Worm (Caenorhabditis elegans) whole organism, L4 larva: Measurements from ENCODE around the gene cex-1.

Experiments
- F10B5.3 ChIP-seq: sonication (generic microtip); optimal IDR thresholded peaks from 2 replicates; lab custom pipeline; 2016; ENCODE audit warnings: mild to moderate bottlenecking, missing genetic modification characterization, missing compliant biosample characterization
- F49E8.2 ChIP-seq: sonication (generic microtip); optimal IDR thresholded peaks from 2 replicates; lab custom pipeline; 2016; ENCODE audit warnings: missing compliant biosample characterization, mild to moderate bottlenecking, missing genetic modification characterization, borderline replicate concordance
- T20F7.1 ChIP-seq: fragments of 200-800 bp; sonication (Bioruptor generic); optimal IDR thresholded peaks from 2 replicates; lab custom pipeline; 2018; ENCODE audit warnings: mild to moderate bottlenecking, missing genetic modification characterization, missing compliant biosample characterization
- T26A8.4 ChIP-seq: fragments of 200-800 bp; sonication (Bioruptor generic); IDR thresholded peaks from 2 replicates; pipeline ENCODE4 v1.3.6; 2022; ENCODE audit warnings: missing genetic modification characterization, missing compliant biosample characterization
- Y48G9A.11 ChIP-seq: fragments of 200-800 bp; sonication (Bioruptor generic); IDR thresholded peaks from 2 replicates; pipeline ENCODE4 v1.3.6; 2022; ENCODE audit warnings: missing genetic modification reagents, missing genetic modification characterization, missing compliant biosample characterization
- ZK546.5 ChIP-seq, 2 experiments: sonication (generic microtip); optimal IDR thresholded peaks; 2 replicates each; lab custom pipeline; 2017; ENCODE audit warnings: missing biosample characterization in 2 of 2, missing genetic modification characterization in 2 of 2
- aha-1 ChIP-seq: fragments of 150-350 bp; peaks from one replicate; lab custom pipeline; 2014; ENCODE audit warnings: missing biosample characterization, missing genetic modification characterization
- ama-1 ChIP-seq: fragments of 150-350 bp; optimal IDR thresholded peaks from 2 replicates; lab custom pipeline; 2014; ENCODE audit warnings: inconsistent platforms, mixed read lengths
- arid-1 ChIP-seq: fragments of 200-800 bp; sonication (Bioruptor generic); conservative IDR thresholded peaks from 2 replicates; pipeline ENCODE4 v1.3.6; 2022; ENCODE audit warnings: missing genetic modification reagents, missing genetic modification characterization, missing compliant biosample characterization
- ceh-20 ChIP-seq: fragments of 200-800 bp; sonication (Bioruptor generic); IDR thresholded peaks from 2 replicates; pipeline ENCODE4 v1.3.6; 2022; ENCODE audit warnings: missing genetic modification reagents, missing genetic modification characterization, missing compliant biosample characterization
- ceh-62 ChIP-seq: sonication (generic microtip); optimal IDR thresholded peaks from 2 replicates; lab custom pipeline; 2017; ENCODE audit warnings: missing biosample characterization, missing genetic modification characterization
- ctbp-1 ChIP-seq: fragments of 200-800 bp; sonication (Bioruptor generic); IDR thresholded peaks from 2 replicates; pipeline ENCODE4 v1.3.6; 2022; ENCODE audit warnings: missing genetic modification reagents, missing genetic modification characterization, missing compliant biosample characterization
- dmd-8 ChIP-seq: fragments of 200-800 bp; sonication (Bioruptor generic); IDR thresholded peaks from 2 replicates; pipeline ENCODE4 v1.3.6; 2022; ENCODE audit warnings: missing genetic modification characterization, missing compliant biosample characterization
- dmd-9 ChIP-seq: fragments of 200-800 bp; sonication (Bioruptor generic); IDR thresholded peaks from 2 replicates; pipeline ENCODE4 v1.3.6; 2022; ENCODE audit warnings: missing genetic modification reagents, missing genetic modification characterization, missing compliant biosample characterization
- dpl-1 ChIP-seq: fragments of 150-350 bp; optimal IDR thresholded peaks from 2 replicates; lab custom pipeline; 2014; ENCODE audit warnings: missing biosample characterization, missing genetic modification reagents, missing genetic modification characterization
- dve-1 ChIP-seq: sonication (generic microtip); optimal IDR thresholded peaks from 2 replicates; lab custom pipeline; 2017; ENCODE audit warnings: antibody characterized with exemption, mild to moderate bottlenecking, missing genetic modification characterization, missing compliant biosample characterization; ENCODE audit not compliant: insufficient read depth
- egl-27 ChIP-seq: sonication (generic microtip); optimal IDR thresholded peaks from 3 replicates; lab custom pipeline; 2017; ENCODE audit warnings: missing biosample characterization, missing genetic modification reagents, missing genetic modification characterization
- fkh-10 ChIP-seq: fragments of 150-350 bp; optimal IDR thresholded peaks from 2 replicates; lab custom pipeline; 2014; ENCODE audit warnings: missing biosample characterization, missing genetic modification reagents, missing genetic modification characterization
- gei-8 ChIP-seq: fragments of 200-800 bp; sonication (Bioruptor generic); optimal IDR thresholded peaks from 2 replicates; lab custom pipeline; 2018; ENCODE audit warnings: mild to moderate bottlenecking, missing genetic modification characterization, missing compliant biosample characterization
- lin-13 ChIP-seq: fragments of 150-350 bp; optimal IDR thresholded peaks from 2 replicates; lab custom pipeline; 2014; ENCODE audit warnings: missing biosample characterization, missing genetic modification reagents, missing genetic modification characterization
- lin-38 ChIP-seq: fragments of 200-800 bp; sonication (Bioruptor generic); IDR thresholded peaks from 2 replicates; pipeline ENCODE4 v1.3.6; 2022; ENCODE audit warnings: missing genetic modification reagents, missing genetic modification characterization, missing compliant biosample characterization
- lir-3 ChIP-seq: sonication (generic microtip); optimal IDR thresholded peaks from 2 replicates; lab custom pipeline; 2016; ENCODE audit warnings: mild to moderate bottlenecking, missing genetic modification characterization, missing compliant biosample characterization
- lsy-2 ChIP-seq, 2 experiments: fragments of 150-350 bp in 1 of 2; sonication (generic microtip) in 1 of 2; optimal IDR thresholded peaks; 2 replicates each; lab custom pipeline; 2014 to 2017; ENCODE audit warnings: missing biosample characterization in 2 of 2, missing genetic modification characterization in 2 of 2
- mdl-1 ChIP-seq, 2 experiments: fragments of 150-350 bp in 1 of 2; sonication (generic microtip) in 1 of 2; optimal IDR thresholded peaks; 2 replicates each; lab custom pipeline; 2014 to 2017; ENCODE audit warnings: missing biosample characterization in 2 of 2, missing genetic modification characterization in 2 of 2
- mxl-2 ChIP-seq: fragments of 200-800 bp; sonication (Bioruptor generic); conservative IDR thresholded peaks from 2 replicates; pipeline ENCODE4 v1.3.6; 2022; ENCODE audit warnings: missing genetic modification reagents, missing genetic modification characterization, missing compliant biosample characterization
- nhr-111 ChIP-seq: fragments of 200-800 bp; sonication (Bioruptor generic); optimal IDR thresholded peaks from 2 replicates; lab custom pipeline; 2018; ENCODE audit warnings: mild to moderate bottlenecking, missing genetic modification characterization, missing compliant biosample characterization
- nhr-25 ChIP-seq: sonication (generic microtip); optimal IDR thresholded peaks from 2 replicates; lab custom pipeline; 2017; ENCODE audit warnings: missing genetic modification characterization, mild to moderate bottlenecking, missing compliant biosample characterization, antibody characterized with exemption, moderate library complexity, borderline replicate concordance; ENCODE audit not compliant: insufficient read depth
- nhr-28 ChIP-seq: fragments of 150-350 bp; optimal IDR thresholded peaks from 2 replicates; lab custom pipeline; 2014; ENCODE audit warnings: missing biosample characterization, missing genetic modification characterization
- pha-4 ChIP-seq, 2 experiments: fragments of 150-350 bp in 1 of 2; fragments of 200-800 bp in 1 of 2; sonication (Bioruptor generic) in 1 of 2; IDR thresholded peaks in 1 of 2; optimal IDR thresholded peaks in 1 of 2; 2 replicates each; pipeline versions ENCODE4 v1.3.6 to Lab custom; 2014 to 2022; ENCODE audit warnings: missing genetic modification characterization in 2 of 2, missing genetic modification reagents in 2 of 2, missing biosample characterization in 1 of 2, missing compliant biosample characterization in 1 of 2
- saeg-2 ChIP-seq: fragments of 200-800 bp; sonication (Bioruptor generic); IDR thresholded peaks from 2 replicates; pipeline ENCODE4 v1.3.6; 2022; ENCODE audit warnings: missing genetic modification reagents, missing genetic modification characterization, missing compliant biosample characterization
- set-16 ChIP-seq: fragments of 200-800 bp; sonication (Bioruptor generic); IDR thresholded peaks from 2 replicates; pipeline ENCODE4 v1.3.6; 2022; ENCODE audit warnings: missing genetic modification reagents, missing genetic modification characterization, missing compliant biosample characterization
- skn-1 ChIP-seq: fragments of 150-350 bp; optimal IDR thresholded peaks from 2 replicates; lab custom pipeline; 2014; ENCODE audit warnings: missing biosample characterization, missing genetic modification characterization
- spr-3 ChIP-seq: fragments of 200-800 bp; sonication (Bioruptor generic); optimal IDR thresholded peaks from 2 replicates; lab custom pipeline; 2018; ENCODE audit warnings: mild to moderate bottlenecking, missing genetic modification characterization, missing compliant biosample characterization
- tag-97 ChIP-seq: fragments of 200-800 bp; sonication (Bioruptor generic); IDR thresholded peaks from 2 replicates; pipeline ENCODE4 v1.3.6; 2022; ENCODE audit warnings: missing genetic modification characterization, missing compliant biosample characterization
- unc-130 ChIP-seq: sonication (generic microtip); optimal IDR thresholded peaks from 2 replicates; lab custom pipeline; 2016; ENCODE audit warnings: missing genetic modification reagents, missing genetic modification characterization, missing compliant biosample characterization
- unc-62 ChIP-seq, 3 experiments: fragments of 150-350 bp in 1 of 3; sonication (generic microtip); optimal IDR thresholded peaks in 2 of 3; peaks in 1 of 3; 1 replicate in 1 of 3; 2 replicates in 2 of 3; lab custom pipeline; 2014 to 2017; ENCODE audit warnings: missing biosample characterization in 3 of 3, missing genetic modification characterization in 3 of 3, missing genetic modification reagents in 3 of 3, missing genotype in 1 of 3
- zag-1 ChIP-seq: fragments of 150-350 bp; optimal IDR thresholded peaks from 2 replicates; lab custom pipeline; 2014; ENCODE audit warnings: missing biosample characterization, missing genetic modification characterization

cex-1 gene

ce11 chrII:5417905-5418304, 29.6 kb upstream of the cex-1 start:
- no peak for TF ChIP-seq skn-1
- TF ChIP-seq T26A8.4 (GFP tag; lab: Robert Waterston, UW): no peak
- TF ChIP-seq ceh-20 (GFP tag; lab: Robert Waterston, UW): no peak
- no peak for TF ChIP-seq egl-27 (tag; lab: Kevin White, UChicago)
- no peak for TF ChIP-seq unc-130 (GFP tag; lab: Kevin White, UChicago)
- TF ChIP-seq lin-13 (GFP tag; lab: Kevin White, UChicago): no peak
- TF ChIP-seq gei-8 (GFP tag; lab: Kevin White, UChicago): no peak
- no peak for TF ChIP-seq lir-3 (tag; lab: Kevin White, UChicago)
- no peak for TF ChIP-seq ctbp-1
- no peak for TF ChIP-seq ZK546.5 (tag; optimal IDR thresholded peaks at IDR 0.05; lab: Kevin White, UChicago)
- no peak for TF ChIP-seq saeg-2 (GFP tag; lab: Robert Waterston, UW)
- TF ChIP-seq F10B5.3 (tag; lab: Kevin White, UChicago): no peak
- TF ChIP-seq set-16 (GFP tag; lab: Robert Waterston, UW): no peak

- TF ChIP-seq fkh-10 (GFP tag; lab: Kevin White, UChicago): no peak
- TF ChIP-seq aha-1 (tag; lab: Kevin White, UChicago): no peak
- no peak for TF ChIP-seq dmd-9
- TF ChIP-seq tag-97 (GFP tag; lab: Robert Waterston, UW): no peak
- TF ChIP-seq nhr-28 (tag; lab: Kevin White, UChicago): no peak
- TF ChIP-seq mxl-2 (GFP tag; lab: Robert Waterston, UW): no peak
- TF ChIP-seq spr-3 (GFP tag; lab: Kevin White, UChicago): no peak
- no peak for TF ChIP-seq mdl-1 (tag; optimal IDR thresholded peaks at IDR 0.05; lab: Kevin White, UChicago)
- no peak for TF ChIP-seq ceh-62 (tag; lab: Kevin White, UChicago)
Measured at ce11 chrII:5418317-5418716, 29.2 kb upstream of the cex-1 start.

ce11 chrII:5418929-5419328, 28.6 kb upstream of the cex-1 start, which contains the start of gene EEED8.15:
TSS of gene EEED8.15 (plus strand) at chrII:5419229.
- TF ChIP-seq dmd-8 (GFP tag; lab: Robert Waterston, UW) (no peak), unc-62 (GFP tag; optimal IDR thresholded peaks at IDR 0.05 in 1 of 2; lab: Kevin White, UChicago) (peak in 1 of 2 experiments; percentile 57), unc-62 (tag; optimal IDR thresholded peaks at IDR 0.05; lab: Kevin White, UChicago) (no peak)

- TF ChIP-seq lin-38 (GFP tag; lab: Robert Waterston, UW): peak; percentile 94
- TF ChIP-seq aha-1 (tag; lab: Kevin White, UChicago): peak; percentile 59
- TF ChIP-seq dve-1: no peak
- no peak for TF ChIP-seq ama-1 (lab: Kevin White, UChicago)
- peak in 1 of 2 experiments; percentile 92 for TF ChIP-seq lsy-2 (tag; optimal IDR thresholded peaks at IDR 0.05; lab: Kevin White, UChicago)
- no peak for TF ChIP-seq pha-4 (GFP tag; IDR thresholded peaks at IDR 0.05; lab: Robert Waterston, UW)
- TF ChIP-seq pha-4 (tag; optimal IDR thresholded peaks at IDR 0.05; lab: Kevin White, UChicago): no peak
- TF ChIP-seq Y48G9A.11: 0 out of 2 replicates have a peak, but pooled peaks have one; percentile 56
- peak; percentile 45 for TF ChIP-seq dpl-1 (GFP tag; lab: Kevin White, UChicago)
- TF ChIP-seq F49E8.2 (tag; lab: Kevin White, UChicago): peak; percentile 41
- TF ChIP-seq unc-130 (GFP tag; lab: Kevin White, UChicago): peak; percentile 53
Measured at ce11 chrII:5420947-5421614, 26.4 kb upstream of the cex-1 start, which contains the start of gene tofu-6. TSS of gene tofu-6 (plus strand) at chrII:5421248.

ce11 chrII:5423832-5424231, 23.6 kb upstream of the cex-1 start, which contains the start of gene F07F6.7:
TSS of gene F07F6.7 (minus strand) at chrII:5423858.
- TF ChIP-seq unc-62 (GFP tag; optimal IDR thresholded peaks at IDR 0.05 in 1 of 2; lab: Kevin White, UChicago): peak in 1 of 2 experiments; percentile 18
- no peak for TF ChIP-seq unc-62 (tag; optimal IDR thresholded peaks at IDR 0.05; lab: Kevin White, UChicago)
- peak; percentile 30 for TF ChIP-seq T20F7.1
- TF ChIP-seq dve-1: peak; percentile 14
- TF ChIP-seq lsy-2 (tag; optimal IDR thresholded peaks at IDR 0.05; lab: Kevin White, UChicago): peak in 1 of 2 experiments; percentile 50
- no peak for TF ChIP-seq zag-1 (tag; lab: Kevin White, UChicago)
- peak; percentile 13 for TF ChIP-seq nhr-25
- no peak for TF ChIP-seq arid-1 (GFP tag; lab: Robert Waterston, UW)
- peak; percentile 27; the same call in 1 of the 2 replicates for TF ChIP-seq lin-38 (GFP tag; lab: Robert Waterston, UW)
- no peak for TF ChIP-seq nhr-111 (GFP tag; lab: Kevin White, UChicago)
- no peak for TF ChIP-seq T26A8.4 (GFP tag; lab: Robert Waterston, UW)
- TF ChIP-seq, all 104 proteins: peak for 6
